Worm (Caenorhabditis elegans): ENCODE measurements around the gene ZK666.2.

- TF ChIP-seq ama-1 (optimal IDR thresholded peaks at IDR 0.05) (no peak), F13C5.2 (tag; optimal IDR thresholded peaks at IDR 0.05) (no peak), tbx-37 (GFP tag; conservative IDR thresholded peaks at IDR 0.05) (no peak), aly-1 (tag; optimal IDR thresholded peaks at IDR 0.05) (no peak), pes-1 (GFP tag; IDR thresholded peaks at IDR 0.05) (no peak), ceh-36 (tag; optimal IDR thresholded peaks at IDR 0.05) (no peak), flt-1 (GFP tag; IDR thresholded peaks at IDR 0.05) (no peak), sea-1 (GFP tag; conservative IDR thresholded peaks at IDR 0.05) (no peak), hnd-1 (tag; optimal IDR thresholded peaks at IDR 0.05) (no peak), hmg-4 (GFP tag; optimal IDR thresholded peaks at IDR 0.05) (no peak), tbx-11 (GFP tag; IDR thresholded peaks at IDR 0.05) (no peak), tra-4 (tag; optimal IDR thresholded peaks at IDR 0.05) (no peak), B0310.2 (tag; optimal IDR thresholded peaks at IDR 0.05) (no peak)
These were observed 49.7 kb downstream of the ZK666.2 start, which contains the start of gene frpr-21 for ce11 chrII:10421941-10422340.
